Fruit fly (Drosophila melanogaster) whole organism: Measurements from ENCODE around the gene CG6236.

ENCODE experiments used
- Dll ChIP-seq: fragments of >200 bp; optimal IDR thresholded peaks from 2 replicates; lab custom pipeline; 2017
- psq ChIP-seq: fragments of >200 bp; optimal IDR thresholded peaks from 2 replicates; lab custom pipeline; 2017

DNA sequence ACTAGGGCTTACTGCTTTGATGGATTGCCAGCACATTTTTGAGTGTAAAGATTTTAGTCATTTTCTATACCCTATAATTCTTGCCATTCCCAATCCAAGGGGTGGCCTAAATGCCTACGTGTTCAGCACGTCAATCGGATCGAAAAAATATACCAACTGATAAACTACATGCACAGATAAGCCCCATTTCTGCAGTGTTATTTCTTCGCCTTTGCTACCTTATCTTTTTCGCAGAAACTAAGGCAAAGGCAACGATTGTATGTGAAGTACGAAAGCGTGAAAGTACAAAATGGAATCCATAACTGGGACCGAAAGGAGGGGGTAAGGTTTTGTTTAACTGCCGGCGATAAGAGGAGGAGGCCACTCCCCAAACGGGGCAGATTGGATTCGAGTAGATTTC is 30.2 kb downstream of the CG6236 start:
- TF ChIP-seq Dll: no peak
- no peak for TF ChIP-seq psq
